Worm (Caenorhabditis elegans) whole organism, young adult: Measurements from ENCODE around the gene gst-34.
A peak's percentile ranks its signal among the peaks of the same experiment; 100 is the strongest.

Experiments used
- C06A6.2 ChIP-seq: fragments of 200-800 bp; sonication (Bioruptor generic); conservative IDR thresholded peaks from 2 replicates; pipeline ENCODE4 v1.3.6; 2022; ENCODE audit warnings: missing genetic modification characterization, missing compliant biosample characterization
- D2030.7 ChIP-seq: fragments of 200-800 bp; sonication (Bioruptor generic); IDR thresholded peaks from 2 replicates; pipeline ENCODE4 v1.3.6; 2022; ENCODE audit warnings: missing genetic modification reagents, missing genetic modification characterization, missing compliant biosample characterization
- Y79H2A.3 ChIP-seq: fragments of 200-800 bp; sonication (Bioruptor generic); conservative IDR thresholded peaks from 2 replicates; pipeline ENCODE4 v1.3.6; 2022; ENCODE audit warnings: missing genetic modification reagents, missing genetic modification characterization, missing compliant biosample characterization
- ceh-79 ChIP-seq: sonication (generic microtip); optimal IDR thresholded peaks from 2 replicates; lab custom pipeline; 2017; ENCODE audit warnings: mild to moderate bottlenecking, missing genetic modification characterization, missing compliant biosample characterization
- die-1 ChIP-seq: sonication (generic microtip); optimal IDR thresholded peaks from 2 replicates; lab custom pipeline; 2016; ENCODE audit warnings: missing genotype, mild to moderate bottlenecking, missing genetic modification characterization, missing compliant biosample characterization
- hmg-1.2 ChIP-seq: fragments of 200-800 bp; sonication (Bioruptor generic); IDR thresholded peaks from 2 replicates; pipeline ENCODE4 v1.3.6; 2022; ENCODE audit warnings: missing genetic modification reagents, missing genetic modification characterization, missing compliant biosample characterization
- lag-1 ChIP-seq: fragments of 200-800 bp; sonication (Bioruptor generic); IDR thresholded peaks from 2 replicates; pipeline ENCODE4 v1.3.6; 2022; ENCODE audit warnings: missing genetic modification reagents, missing genetic modification characterization, missing compliant biosample characterization
- lin-54 ChIP-seq: fragments of 200-800 bp; sonication (Bioruptor generic); optimal IDR thresholded peaks from 2 replicates; lab custom pipeline; 2018; ENCODE audit warnings: mild to moderate bottlenecking, missing genetic modification characterization, missing compliant biosample characterization
- nhr-90 ChIP-seq: sonication (generic microtip); optimal IDR thresholded peaks from 2 replicates; lab custom pipeline; 2016; ENCODE audit warnings: missing genotype, mild to moderate bottlenecking, missing genetic modification characterization, missing compliant biosample characterization
- sdz-38 ChIP-seq: sonication (generic microtip); optimal IDR thresholded peaks from 2 replicates; lab custom pipeline; 2016; ENCODE audit warnings: missing genotype, missing genetic modification characterization, missing compliant biosample characterization
- tbx-9 ChIP-seq: sonication (generic microtip); optimal IDR thresholded peaks from 2 replicates; lab custom pipeline; 2016; ENCODE audit warnings: borderline replicate concordance, missing genetic modification characterization, inconsistent platforms, missing compliant biosample characterization
- ztf-6 ChIP-seq: fragments of 200-800 bp; sonication (Bioruptor generic); IDR thresholded peaks from 2 replicates; pipeline ENCODE4 v1.3.6; 2022; ENCODE audit warnings: missing genetic modification reagents, missing genetic modification characterization, missing compliant biosample characterization

- TF ChIP-seq tbx-9 (tag; lab: Kevin White, UChicago), result no peak
- TF ChIP-seq lin-54 (GFP tag; lab: Kevin White, UChicago), result no peak
- TF ChIP-seq ceh-79, result no peak
- no peak for TF ChIP-seq lag-1
- no peak for TF ChIP-seq ztf-6 (GFP tag; lab: Robert Waterston, UW)
- no peak for TF ChIP-seq Y79H2A.3 (GFP tag; lab: Robert Waterston, UW)
- no peak for TF ChIP-seq C06A6.2 (GFP tag; lab: Robert Waterston, UW)
- no peak for TF ChIP-seq hmg-1.2 (GFP tag; lab: Robert Waterston, UW)
- no peak for TF ChIP-seq sdz-38 (tag; lab: Kevin White, UChicago)
- TF ChIP-seq die-1 (tag; lab: Kevin White, UChicago), result no peak
- no peak for TF ChIP-seq nhr-90 (tag; lab: Kevin White, UChicago)
- TF ChIP-seq D2030.7 (GFP tag; lab: Robert Waterston, UW), result 0 out of 2 replicates have a peak, but pooled peaks have one; percentile 23
These were observed 4.5 kb downstream of the gst-34 start, which contains the start of gene gst-32 for ce11 chrII:15178494-15178893.
